Worm (Caenorhabditis elegans) whole organism, early embryonic: Measurements from ENCODE around the gene dpf-2.

Experiments used
- ama-1 ChIP-seq: fragments of 150-350 bp; optimal IDR thresholded peaks from 2 replicates; lab custom pipeline; 2014
- ceh-13 ChIP-seq: fragments of 200-800 bp; sonication (Bioruptor generic); optimal IDR thresholded peaks from 2 replicates; lab custom pipeline; 2018; ENCODE audit warnings: mild to moderate bottlenecking, missing genetic modification characterization, missing compliant biosample characterization
- ceh-36 ChIP-seq: sonication (generic microtip); optimal IDR thresholded peaks from 2 replicates; lab custom pipeline; 2016; ENCODE audit warnings: missing genetic modification characterization, inconsistent platforms, missing compliant biosample characterization
- ets-7 ChIP-seq: sonication (generic microtip); optimal IDR thresholded peaks from 2 replicates; lab custom pipeline; 2016; ENCODE audit warnings: missing genotype, missing genetic modification characterization, missing compliant biosample characterization
- hmg-4 ChIP-seq: fragments of 200-800 bp; sonication (Bioruptor generic); optimal IDR thresholded peaks from 2 replicates; lab custom pipeline; 2018; ENCODE audit warnings: mild to moderate bottlenecking, missing genetic modification characterization, missing compliant biosample characterization
- pes-1 ChIP-seq: fragments of 200-800 bp; sonication (Bioruptor generic); IDR thresholded peaks from 2 replicates; pipeline ENCODE4 v1.3.6; 2022; ENCODE audit warnings: missing genetic modification reagents, missing genetic modification characterization, missing compliant biosample characterization
- sea-1 ChIP-seq: fragments of 200-800 bp; sonication (Bioruptor generic); conservative IDR thresholded peaks from 2 replicates; pipeline ENCODE4 v1.3.6; 2022; ENCODE audit warnings: missing genetic modification characterization, missing compliant biosample characterization

DNA sequence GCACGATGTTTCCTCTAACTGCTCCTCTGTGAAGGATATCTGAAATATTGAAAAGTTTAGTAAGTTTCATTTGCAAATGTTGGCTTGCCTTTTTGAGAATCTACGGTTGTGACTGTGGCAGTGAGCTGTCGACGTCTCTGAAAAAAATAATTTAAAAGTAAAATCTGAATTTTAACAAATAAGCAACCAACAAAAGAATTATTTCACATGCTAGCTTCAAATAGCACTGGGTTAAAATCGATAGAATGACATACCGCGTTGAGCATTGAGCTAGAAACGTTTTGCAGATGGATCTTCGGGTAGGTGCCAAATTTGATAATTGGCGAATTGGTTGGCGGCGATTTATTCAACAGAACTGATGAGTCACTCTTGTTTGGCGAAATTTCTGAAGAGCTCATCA is 40.1 kb downstream of the dpf-2 start, which contains the start of gene F31F6.2:
- no peak for TF ChIP-seq pes-1
- TF ChIP-seq hmg-4 (GFP tag; lab: Kevin White, UChicago): no peak
- TF ChIP-seq ceh-13 (GFP tag; lab: Kevin White, UChicago): no peak
- no peak for TF ChIP-seq ama-1 (lab: Kevin White, UChicago)
- TF ChIP-seq ets-7 (tag; lab: Kevin White, UChicago): no peak
- no peak for TF ChIP-seq ceh-36 (tag; lab: Kevin White, UChicago)
- no peak for TF ChIP-seq sea-1 (GFP tag; lab: Robert Waterston, UW)
